Fruit fly (Drosophila melanogaster) whole organism, embryonic: ENCODE results near the gene CG13064.
A peak's percentile ranks its signal among the peaks of the same experiment; 100 is the strongest.

Source experiments
- Abd-B ChIP-seq: fragments of 200-800 bp; sonication (Bioruptor generic); optimal IDR thresholded peaks from 2 replicates; lab custom pipeline; 2018; ENCODE audit warnings: missing biosample characterization, mild to moderate bottlenecking, missing genetic modification characterization, moderate library complexity
- Adf1 ChIP-seq: fragments of 200-800 bp; sonication (Bioruptor generic); IDR thresholded peaks from 2 replicates; pipeline ENCODE4 v1.3.6; 2022; ENCODE audit warnings: missing biosample characterization, missing genetic modification characterization
- CG10209 ChIP-seq: fragments of 200-800 bp; sonication (Bioruptor generic); optimal IDR thresholded peaks from 3 replicates; lab custom pipeline; 2017; ENCODE audit warnings: missing biosample characterization, mild to moderate bottlenecking, missing genetic modification characterization, missing genetic modification reagents
- CG12219 ChIP-seq: fragments of 200-800 bp; sonication (Bioruptor generic); optimal IDR thresholded peaks from 3 replicates; lab custom pipeline; 2018; ENCODE audit warnings: missing biosample characterization, mild to moderate bottlenecking, missing genetic modification characterization
- CG12299 ChIP-seq: fragments of 200-800 bp; sonication (Bioruptor generic); optimal IDR thresholded peaks from 2 replicates; lab custom pipeline; 2018; ENCODE audit warnings: missing biosample characterization, mild to moderate bottlenecking, missing genetic modification characterization
- CG13424 ChIP-seq: fragments of 200-800 bp; sonication (Bioruptor generic); optimal IDR thresholded peaks from 2 replicates; lab custom pipeline; 2019; ENCODE audit warnings: missing biosample characterization, mild to moderate bottlenecking, missing genetic modification characterization, moderate library complexity
- CG17186 ChIP-seq: fragments of 200-800 bp; sonication (Bioruptor generic); optimal IDR thresholded peaks from 3 replicates; lab custom pipeline; 2017; ENCODE audit warnings: missing biosample characterization, missing genetic modification reagents, missing genetic modification characterization
- CG18619 ChIP-seq: fragments of 200-800 bp; sonication (Bioruptor generic); optimal IDR thresholded peaks from 3 replicates; lab custom pipeline; 2017; ENCODE audit warnings: missing biosample characterization, mild to moderate bottlenecking, missing genetic modification characterization
- CG4404 ChIP-seq: fragments of 200-800 bp; sonication (Bioruptor generic); IDR thresholded peaks from 2 replicates; pipeline ENCODE4 v1.3.6; 2022; ENCODE audit warnings: missing biosample characterization, missing genetic modification characterization
- CG4730 ChIP-seq: fragments of 200-800 bp; sonication (Bioruptor generic); IDR thresholded peaks from 2 replicates; pipeline ENCODE4 v1.3.6; 2022; ENCODE audit warnings: missing biosample characterization, missing genetic modification characterization
- CG6689 ChIP-seq: fragments of 200-800 bp; sonication (Bioruptor generic); IDR thresholded peaks from 2 replicates; pipeline ENCODE4 v1.3.6; 2022; ENCODE audit warnings: missing biosample characterization, missing genetic modification characterization
- Dip2 ChIP-seq: fragments of 200-800 bp; sonication (Bioruptor generic); IDR thresholded peaks from 2 replicates; pipeline ENCODE4 v1.3.6; 2022; ENCODE audit warnings: missing biosample characterization, missing genetic modification characterization
- Dll ChIP-seq: fragments of 200-800 bp; sonication (Bioruptor generic); IDR thresholded peaks from 4 replicates; pipeline ENCODE4 v1.3.6; 2022; ENCODE audit warnings: missing biosample characterization, missing genetic modification characterization; ENCODE audit not compliant: partially characterized antibody
- Gug ChIP-seq: fragments of 200-800 bp; sonication (Bioruptor generic); IDR thresholded peaks from 4 replicates; pipeline ENCODE4 v1.3.6; 2022; ENCODE audit warnings: missing biosample characterization, missing genetic modification characterization
- Mad ChIP-seq: fragments of 200-800 bp; sonication (Bioruptor generic); optimal IDR thresholded peaks from 2 replicates; lab custom pipeline; 2016; ENCODE audit warnings: missing biosample characterization, missing genetic modification characterization
- Med ChIP-seq: fragments of 200-800 bp; sonication (Bioruptor generic); peaks from one replicate; lab custom pipeline; 2016; ENCODE audit warnings: missing biosample characterization, missing genetic modification characterization, mild to moderate bottlenecking, inconsistent platforms, moderate library complexity
- Nf-YB ChIP-seq: fragments of 200-800 bp; sonication (Bioruptor generic); optimal IDR thresholded peaks from 3 replicates; lab custom pipeline; 2019; ENCODE audit warnings: missing biosample characterization, mild to moderate bottlenecking, missing genetic modification characterization, moderate library complexity
- Tbp ChIP-seq: fragments of >200 bp; optimal IDR thresholded peaks from 2 replicates; lab custom pipeline; 2018; ENCODE audit warnings: missing biosample characterization, missing genetic modification characterization
- Vsx1 ChIP-seq: fragments of 200-800 bp; sonication (Bioruptor generic); optimal IDR thresholded peaks from 2 replicates; lab custom pipeline; 2017; ENCODE audit warnings: missing biosample characterization, mild to moderate bottlenecking, missing genetic modification characterization, missing genetic modification reagents
- Xbp1 ChIP-seq: fragments of 200-800 bp; sonication (Bioruptor generic); optimal IDR thresholded peaks from 3 replicates; lab custom pipeline; 2016; ENCODE audit warnings: missing biosample characterization, mild to moderate bottlenecking, missing genetic modification characterization
- bsh ChIP-seq, 2 experiments: fragments of 200-800 bp; sonication (Bioruptor generic); optimal IDR thresholded peaks; 2 replicates each; lab custom pipeline; 2017 to 2018; ENCODE audit warnings: mild to moderate bottlenecking in 2 of 2, missing biosample characterization in 2 of 2, missing genetic modification characterization in 2 of 2, moderate library complexity in 1 of 2
- chinmo ChIP-seq: fragments of 200-800 bp; sonication (Bioruptor generic); IDR thresholded peaks from 4 replicates; pipeline ENCODE4 v1.3.6; 2022; ENCODE audit warnings: missing biosample characterization, missing genetic modification characterization; ENCODE audit not compliant: partially characterized antibody
- ci ChIP-seq: fragments of 200-800 bp; sonication (Bioruptor generic); IDR thresholded peaks from 3 replicates; pipeline ENCODE4 v1.3.6; 2022; ENCODE audit warnings: missing biosample characterization, missing genetic modification characterization
- danr ChIP-seq: fragments of 200-800 bp; sonication (Bioruptor generic); IDR thresholded peaks from 2 replicates; pipeline ENCODE4 v1.3.6; 2022; ENCODE audit warnings: missing biosample characterization, missing genetic modification characterization
- en ChIP-seq: fragments of 200-800 bp; sonication (Bioruptor generic); optimal IDR thresholded peaks from 2 replicates; lab custom pipeline; 2016; ENCODE audit warnings: missing biosample characterization, missing genetic modification characterization
- gce ChIP-seq: fragments of 200-800 bp; sonication (Bioruptor generic); IDR thresholded peaks from 3 replicates; pipeline ENCODE4 v1.3.6; 2022; ENCODE audit warnings: missing biosample characterization, missing genetic modification characterization
- klu ChIP-seq: fragments of 200-800 bp; sonication (Bioruptor generic); IDR thresholded peaks from 2 replicates; pipeline ENCODE4 v1.3.6; 2022; ENCODE audit warnings: missing biosample characterization, missing genetic modification characterization
- nom ChIP-seq: fragments of 200-800 bp; sonication (Bioruptor generic); optimal IDR thresholded peaks from 2 replicates; lab custom pipeline; 2017; ENCODE audit warnings: missing biosample characterization, missing genetic modification characterization, mild to moderate bottlenecking, moderate library complexity, missing genetic modification reagents
- pros ChIP-seq: fragments of 200-800 bp; sonication (Bioruptor generic); optimal IDR thresholded peaks from 3 replicates; lab custom pipeline; 2019; ENCODE audit warnings: missing biosample characterization, mild to moderate bottlenecking, missing genetic modification characterization, moderate library complexity
- sob ChIP-seq: fragments of 200-800 bp; sonication (Bioruptor generic); IDR thresholded peaks from 2 replicates; pipeline ENCODE4 v1.3.6; 2022; ENCODE audit warnings: missing biosample characterization, missing genetic modification characterization
- sr ChIP-seq: fragments of 200-800 bp; sonication (Bioruptor generic); IDR thresholded peaks from 3 replicates; pipeline ENCODE4 v1.3.6; 2022; ENCODE audit warnings: missing biosample characterization, missing genetic modification characterization
- trem ChIP-seq: fragments of 200-800 bp; optimal IDR thresholded peaks from 3 replicates; lab custom pipeline; 2019; ENCODE audit warnings: missing biosample characterization, mild to moderate bottlenecking, missing genetic modification characterization, moderate library complexity
- zf30C ChIP-seq: fragments of 200-800 bp; sonication (Bioruptor generic); optimal IDR thresholded peaks from 3 replicates; lab custom pipeline; 2018; ENCODE audit warnings: missing biosample characterization, mild to moderate bottlenecking, missing genetic modification characterization

CG13064 gene

DNA sequence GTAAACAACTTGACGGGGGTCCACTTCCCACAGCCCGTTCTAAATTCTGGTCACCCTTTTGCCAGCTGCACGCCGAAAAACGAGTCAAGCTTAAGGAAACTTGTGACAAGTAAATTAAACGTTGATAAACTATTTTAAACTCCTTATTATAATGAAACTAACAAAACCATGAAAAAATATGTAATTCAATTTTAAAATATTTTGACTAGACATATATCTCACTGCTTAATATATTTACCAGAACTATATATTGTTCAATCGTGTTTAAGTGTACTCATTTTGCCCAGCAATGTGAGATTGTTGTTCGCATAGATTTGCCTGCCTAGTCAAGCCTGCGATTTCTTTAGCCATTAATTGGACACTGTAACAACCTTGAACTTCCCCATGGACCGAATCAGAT lies 20.7 kb upstream of the CG13064 start, which contains the start of gene CG13053:
TSS of gene CG13053 (minus strand) at position 171 of the 400 bp plus-strand sequence.
- TF ChIP-seq Dll (GFP tag; lab: Robert Waterston, UW) = no peak
- peak in 1 of 2 experiments; percentile 55 for TF ChIP-seq bsh (GFP tag; optimal IDR thresholded peaks at IDR 0.05; lab: Kevin White, UChicago)
- no peak for TF ChIP-seq CG17186 (GFP tag; lab: Kevin White, UChicago)
- no peak for TF ChIP-seq en (GFP tag; lab: Kevin White, UChicago)
- TF ChIP-seq pros (GFP tag; lab: Kevin White, UChicago) = no peak
- TF ChIP-seq CG4730 (GFP tag; lab: Robert Waterston, UW) = no peak
- no peak for TF ChIP-seq Gug
- no peak for TF ChIP-seq Vsx1 (GFP tag; lab: Kevin White, UChicago)
- peak; percentile 37 for TF ChIP-seq nom (GFP tag; lab: Kevin White, UChicago)
- TF ChIP-seq klu = no peak
- TF ChIP-seq, all 482 proteins: peak for 2

DNA sequence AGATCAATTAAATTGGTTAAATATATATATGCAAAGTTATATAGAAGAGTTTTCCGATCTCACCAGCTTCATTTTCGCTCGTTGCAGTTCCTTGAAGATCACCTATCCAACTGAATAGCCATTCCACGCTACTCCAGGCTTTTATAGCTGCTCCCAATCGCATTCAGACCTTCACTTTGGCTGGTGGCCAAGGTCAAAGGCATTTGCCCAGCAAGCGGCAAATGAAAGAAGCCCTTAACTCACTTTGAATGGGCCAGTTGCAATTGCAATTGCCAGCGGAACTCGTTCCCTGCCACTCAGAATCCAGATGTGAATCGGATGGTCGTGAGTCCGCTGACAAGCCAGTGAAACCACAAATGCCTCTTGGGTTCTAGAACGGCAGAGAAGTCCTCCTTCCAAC lies 18.7 kb upstream of the CG13064 start, which contains the start of gene CG34247:
TSS of gene CG34247 (minus strand) at position 101 of the 400 bp plus-strand sequence.
- TF ChIP-seq CG18619 (GFP tag; lab: Kevin White, UChicago) = no peak
- no peak for TF ChIP-seq CG12219 (GFP tag; lab: Kevin White, UChicago)
- TF ChIP-seq Mad = no peak
- TF ChIP-seq CG12299 (tag; lab: Kevin White, UChicago) = no peak
- TF ChIP-seq Tbp (GFP tag; lab: Kevin White, UChicago) = no peak
- TF ChIP-seq Nf-YB = no peak
- no peak for TF ChIP-seq CG4404 (GFP tag; lab: Robert Waterston, UW)
- no peak for TF ChIP-seq CG6689 (GFP tag; lab: Robert Waterston, UW)
- no peak for TF ChIP-seq Dip2 (GFP tag; lab: Robert Waterston, UW)

- TF ChIP-seq CG13424 (no peak), sr (GFP tag; lab: Robert Waterston, UW) (no peak), Xbp1 (no peak), CG10209 (GFP tag; lab: Kevin White, UChicago) (no peak)
- TF ChIP-seq, all 482 proteins: peak for 0
Measured at dm6 chr3L:16262440-16262839, 17.8 kb upstream of the CG13064 start, which contains the start of gene CG13071. Gene CG13071 (plus strand): TSS chr3L:16262740.

DNA sequence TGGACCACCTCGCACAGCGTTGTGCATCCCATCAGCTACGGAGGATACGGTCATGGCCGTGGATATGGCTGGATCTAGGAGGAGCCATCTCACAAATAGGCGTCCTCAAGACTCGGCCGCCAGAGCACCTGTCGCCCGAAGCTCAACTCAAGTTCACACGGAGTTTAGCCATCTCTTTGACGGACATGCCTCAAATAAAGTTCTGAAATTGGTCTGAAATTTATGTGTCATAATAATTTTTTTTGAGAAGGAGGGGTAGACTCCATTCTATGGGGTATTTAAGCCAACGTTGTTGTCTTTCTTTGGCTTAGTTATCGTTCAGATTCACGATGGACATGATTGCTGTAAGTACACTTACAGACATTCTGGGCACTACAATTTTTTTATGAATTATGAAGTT lies 17.2 kb upstream of the CG13064 start, which contains the start of gene CG13070:
TSS of gene CG13070 (plus strand) at position 301 of the 400 bp plus-strand sequence.
- TF ChIP-seq gce (GFP tag; lab: Robert Waterston, UW) = no peak
- no peak for TF ChIP-seq Abd-B

dm6 chr3L:16265000-16265399 lies 15.2 kb upstream of the CG13064 start, which contains the start of the genes CG13051 and CG13069:
Gene CG13051 (minus strand): TSS chr3L:16265100.
Gene CG13069 (plus strand): TSS chr3L:16265385.
- TF ChIP-seq trem (no peak), zf30C (GFP tag; lab: Kevin White, UChicago) (no peak), chinmo (0 out of 4 replicates have a peak, but pooled peaks have one; percentile 15)

dm6 chr3L:16268106-16268733 lies 12.0 kb upstream of the CG13064 start, which contains the start of gene CG4950:
Gene CG4950 (minus strand): TSS chr3L:16268156.
- TF ChIP-seq Med (no peak), nom (GFP tag; lab: Kevin White, UChicago) (peak; percentile 15), Adf1 (GFP tag; lab: Robert Waterston, UW) (no peak), sob (GFP tag; lab: Robert Waterston, UW) (no peak), ci (GFP tag; lab: Robert Waterston, UW) (no peak), danr (GFP tag; lab: Robert Waterston, UW) (no peak), bsh (GFP tag; optimal IDR thresholded peaks at IDR 0.05; lab: Kevin White, UChicago) (peak in 1 of 2 experiments; percentile 9)
